Fruit fly (Drosophila melanogaster) whole organism, embryonic: ENCODE results near the gene CG4702.

ENCODE experiments used
- ATbp ChIP-seq: fragments of 200-800 bp; sonication (Bioruptor generic); optimal IDR thresholded peaks from 2 replicates; lab custom pipeline; 2017; ENCODE audit warnings: missing biosample characterization, mild to moderate bottlenecking, missing genetic modification characterization, missing genetic modification reagents
- CG11085 ChIP-seq: fragments of 200-800 bp; sonication (Bioruptor generic); IDR thresholded peaks from 2 replicates; pipeline ENCODE4 v1.3.6; 2022; ENCODE audit warnings: missing biosample characterization, missing genetic modification characterization
- CG6854 ChIP-seq: fragments of 200-800 bp; sonication (Bioruptor generic); optimal IDR thresholded peaks from 3 replicates; lab custom pipeline; 2017; ENCODE audit warnings: missing biosample characterization, mild to moderate bottlenecking, missing genetic modification characterization
- Max ChIP-seq: fragments of 200-800 bp; sonication (Bioruptor generic); optimal IDR thresholded peaks from 2 replicates; lab custom pipeline; 2016; ENCODE audit warnings: missing biosample characterization, mild to moderate bottlenecking, missing genetic modification characterization
- disco-r ChIP-seq: fragments of 200-800 bp; sonication (Bioruptor generic); optimal IDR thresholded peaks from 2 replicates; lab custom pipeline; 2016; ENCODE audit warnings: missing biosample characterization, missing genetic modification characterization
- gcm2 ChIP-seq: fragments of 200-800 bp; sonication (Bioruptor generic); optimal IDR thresholded peaks from 2 replicates; lab custom pipeline; 2016; ENCODE audit warnings: missing biosample characterization, missing genetic modification characterization
- h ChIP-seq: fragments of >200 bp; optimal IDR thresholded peaks from 2 replicates; lab custom pipeline; 2017
- hb ChIP-seq: fragments of 200-800 bp; sonication (Bioruptor generic); IDR thresholded peaks from 3 replicates; pipeline ENCODE4 v1.3.6; 2022; ENCODE audit warnings: missing biosample characterization, missing genetic modification characterization; ENCODE audit not compliant: partially characterized antibody
- sens-2 ChIP-seq: fragments of 200-800 bp; sonication (Bioruptor generic); IDR thresholded peaks from 2 replicates; pipeline ENCODE4 v1.3.6; 2022; ENCODE audit warnings: missing biosample characterization, missing genetic modification characterization

dm6 chr3R:12094588-12094987 lies 33.4 kb downstream of the CG4702 start, which contains the start of gene dpr17:
- TF ChIP-seq sens-2 (GFP tag; lab: Robert Waterston, UW), result no peak
- TF ChIP-seq CG11085 (GFP tag; lab: Robert Waterston, UW), result no peak
- TF ChIP-seq Max (GFP tag; lab: Kevin White, UChicago), result no peak
- no peak for TF ChIP-seq disco-r (GFP tag; lab: Kevin White, UChicago)
- TF ChIP-seq CG6854 (GFP tag; lab: Kevin White, UChicago), result no peak
- TF ChIP-seq h (lab: Kevin White, UChicago), result no peak
- TF ChIP-seq hb (GFP tag; lab: Robert Waterston, UW), result no peak
- no peak for TF ChIP-seq gcm2 (GFP tag; lab: Kevin White, UChicago)
- TF ChIP-seq ATbp (GFP tag; lab: Kevin White, UChicago), result no peak
